Fruit fly (Drosophila melanogaster) whole organism, embryonic: ENCODE results near the gene CG31960.
A peak's percentile ranks its signal among the peaks of the same experiment; 100 is the strongest.

ENCODE experiments used
- BtbVII ChIP-seq: fragments of 200-800 bp; sonication (Bioruptor generic); optimal IDR thresholded peaks from 3 replicates; lab custom pipeline; 2017; ENCODE audit warnings: missing biosample characterization, mild to moderate bottlenecking, missing genetic modification characterization
- CG13894 ChIP-seq: fragments of 200-800 bp; sonication (Bioruptor generic); optimal IDR thresholded peaks from 3 replicates; lab custom pipeline; 2018; ENCODE audit warnings: missing biosample characterization, mild to moderate bottlenecking, missing genetic modification characterization, moderate library complexity
- CG15601 ChIP-seq: fragments of 200-800 bp; sonication (Bioruptor generic); optimal IDR thresholded peaks from 3 replicates; lab custom pipeline; 2019; ENCODE audit warnings: missing biosample characterization, mild to moderate bottlenecking, missing genetic modification characterization, moderate library complexity
- CG16863 ChIP-seq: fragments of 200-800 bp; sonication (Bioruptor generic); optimal IDR thresholded peaks from 3 replicates; lab custom pipeline; 2016; ENCODE audit warnings: missing biosample characterization, missing genetic modification characterization
- CG17912 ChIP-seq: fragments of 200-800 bp; sonication (Bioruptor generic); optimal IDR thresholded peaks from 2 replicates; lab custom pipeline; 2018; ENCODE audit warnings: missing biosample characterization, mild to moderate bottlenecking, missing genetic modification characterization
- CG18011 ChIP-seq: fragments of 200-800 bp; sonication (Bioruptor generic); optimal IDR thresholded peaks from 2 replicates; lab custom pipeline; 2017; ENCODE audit warnings: missing biosample characterization, missing genetic modification characterization, mild to moderate bottlenecking, moderate library complexity, missing genotype
- CG1832 ChIP-seq: fragments of 200-800 bp; sonication (Bioruptor generic); optimal IDR thresholded peaks from 2 replicates; lab custom pipeline; 2017; ENCODE audit warnings: missing biosample characterization, mild to moderate bottlenecking, missing genetic modification characterization, inconsistent platforms
- CG18476 ChIP-seq: fragments of 200-800 bp; sonication (Bioruptor generic); optimal IDR thresholded peaks from 2 replicates; lab custom pipeline; 2016; ENCODE audit warnings: missing biosample characterization, mild to moderate bottlenecking, missing genetic modification characterization
- CG18619 ChIP-seq: fragments of 200-800 bp; sonication (Bioruptor generic); optimal IDR thresholded peaks from 3 replicates; lab custom pipeline; 2017; ENCODE audit warnings: missing biosample characterization, mild to moderate bottlenecking, missing genetic modification characterization
- CG2889 ChIP-seq: fragments of 200-800 bp; sonication (Bioruptor generic); IDR thresholded peaks from 3 replicates; pipeline ENCODE4 v1.3.6; 2022; ENCODE audit warnings: missing biosample characterization, missing genetic modification characterization
- CG30020 ChIP-seq: fragments of 200-800 bp; optimal IDR thresholded peaks from 2 replicates; lab custom pipeline; 2019; ENCODE audit warnings: missing biosample characterization, mild to moderate bottlenecking, missing genetic modification characterization, moderate library complexity
- CG42726 ChIP-seq: fragments of 200-800 bp; sonication (Bioruptor generic); IDR thresholded peaks from 2 replicates; pipeline ENCODE4 v1.3.6; 2022; ENCODE audit warnings: missing biosample characterization, missing genetic modification characterization; ENCODE audit not compliant: partially characterized antibody
- CG4424 ChIP-seq: fragments of 200-800 bp; sonication (Bioruptor generic); optimal IDR thresholded peaks from 3 replicates; lab custom pipeline; 2016; ENCODE audit warnings: missing biosample characterization, missing genetic modification characterization
- CG5245 ChIP-seq: fragments of 200-800 bp; sonication (Bioruptor generic); optimal IDR thresholded peaks from 3 replicates; lab custom pipeline; 2016; ENCODE audit warnings: missing biosample characterization, missing genetic modification characterization
- CG7963 ChIP-seq: fragments of 200-800 bp; sonication (Bioruptor generic); IDR thresholded peaks from 3 replicates; pipeline ENCODE4 v1.3.6; 2022; ENCODE audit warnings: missing biosample characterization, missing genetic modification characterization; ENCODE audit not compliant: partially characterized antibody
- CG8388 ChIP-seq: fragments of 200-800 bp; sonication (Bioruptor generic); optimal IDR thresholded peaks from 2 replicates; lab custom pipeline; 2019; ENCODE audit warnings: missing biosample characterization, mild to moderate bottlenecking, missing genetic modification characterization, moderate library complexity
- CG8944 ChIP-seq: fragments of 200-800 bp; sonication (Bioruptor generic); optimal IDR thresholded peaks from 3 replicates; lab custom pipeline; 2016; ENCODE audit warnings: missing biosample characterization, missing genetic modification characterization
- CG9215 ChIP-seq: fragments of 200-800 bp; sonication (Bioruptor generic); IDR thresholded peaks from 2 replicates; pipeline ENCODE4 v1.3.6; 2022; ENCODE audit warnings: missing biosample characterization, missing genetic modification characterization
- CTCF ChIP-seq: fragments of 200-800 bp; sonication (Bioruptor generic); optimal IDR thresholded peaks from 2 replicates; lab custom pipeline; 2017; ENCODE audit warnings: missing biosample characterization, mild to moderate bottlenecking, missing genetic modification characterization, moderate library complexity
- CoRest ChIP-seq: fragments of 200-800 bp; sonication (Bioruptor generic); optimal IDR thresholded peaks from 3 replicates; lab custom pipeline; 2018; ENCODE audit warnings: missing biosample characterization, mild to moderate bottlenecking, missing genetic modification characterization, moderate library complexity
- Dip3 ChIP-seq: fragments of 200-800 bp; sonication (Bioruptor generic); optimal IDR thresholded peaks from 3 replicates; lab custom pipeline; 2016; ENCODE audit warnings: missing biosample characterization, missing genetic modification characterization
- Doc3 ChIP-seq: fragments of 200-800 bp; sonication (Bioruptor generic); IDR thresholded peaks from 3 replicates; pipeline ENCODE4 v1.3.6; 2022; ENCODE audit warnings: missing biosample characterization, missing genetic modification characterization; ENCODE audit not compliant: partially characterized antibody
- ERR ChIP-seq: fragments of 200-800 bp; sonication (Bioruptor generic); optimal IDR thresholded peaks from 2 replicates; lab custom pipeline; 2016; ENCODE audit warnings: missing biosample characterization, missing genetic modification characterization
- Ets97D ChIP-seq: fragments of 200-800 bp; sonication (Bioruptor generic); optimal IDR thresholded peaks from 3 replicates; lab custom pipeline; 2016; ENCODE audit warnings: missing biosample characterization, missing genetic modification characterization
- HHEX ChIP-seq: fragments of 200-800 bp; sonication (Bioruptor generic); optimal IDR thresholded peaks from 3 replicates; lab custom pipeline; 2017; ENCODE audit warnings: missing biosample characterization, mild to moderate bottlenecking, missing genetic modification characterization, missing genetic modification reagents
- HLH54F ChIP-seq: fragments of 200-800 bp; sonication (Bioruptor generic); optimal IDR thresholded peaks from 3 replicates; lab custom pipeline; 2016; ENCODE audit warnings: missing biosample characterization, missing genetic modification characterization
- HmgD ChIP-seq: fragments of 200-800 bp; sonication (Bioruptor generic); optimal IDR thresholded peaks from 3 replicates; lab custom pipeline; 2016; ENCODE audit warnings: missing biosample characterization, missing genetic modification characterization
- HmgZ ChIP-seq: fragments of 200-800 bp; sonication (Bioruptor generic); optimal IDR thresholded peaks from 2 replicates; lab custom pipeline; 2018; ENCODE audit warnings: missing biosample characterization, mild to moderate bottlenecking, missing genetic modification characterization
- Lpt ChIP-seq: fragments of >200 bp; optimal IDR thresholded peaks from 2 replicates; lab custom pipeline; 2018; ENCODE audit warnings: missing biosample characterization, missing genetic modification characterization
- Max ChIP-seq: fragments of 200-800 bp; sonication (Bioruptor generic); optimal IDR thresholded peaks from 2 replicates; lab custom pipeline; 2016; ENCODE audit warnings: missing biosample characterization, mild to moderate bottlenecking, missing genetic modification characterization
- Myb ChIP-seq: fragments of 200-800 bp; sonication (Bioruptor generic); optimal IDR thresholded peaks from 2 replicates; lab custom pipeline; 2016; ENCODE audit warnings: missing biosample characterization, missing genetic modification characterization
- NC2α ChIP-seq: fragments of 200-800 bp; sonication (Bioruptor generic); optimal IDR thresholded peaks from 2 replicates; lab custom pipeline; 2016; ENCODE audit warnings: missing biosample characterization, missing genetic modification characterization
- PHDP ChIP-seq: fragments of 200-800 bp; sonication (Bioruptor generic); optimal IDR thresholded peaks from 3 replicates; lab custom pipeline; 2018; ENCODE audit warnings: missing biosample characterization, mild to moderate bottlenecking, missing genetic modification characterization, moderate library complexity
- Ptx1 ChIP-seq: fragments of 200-800 bp; sonication (Bioruptor generic); IDR thresholded peaks from 2 replicates; pipeline ENCODE4 v1.3.6; 2022; ENCODE audit warnings: missing biosample characterization, missing genetic modification characterization
- Ravus ChIP-seq: fragments of 200-800 bp; sonication (Bioruptor generic); IDR thresholded peaks from 2 replicates; pipeline ENCODE4 v1.3.6; 2022; ENCODE audit warnings: missing biosample characterization, missing genetic modification characterization
- Sox100B ChIP-seq: fragments of 200-800 bp; sonication (Bioruptor generic); optimal IDR thresholded peaks from 3 replicates; lab custom pipeline; 2018; ENCODE audit warnings: missing biosample characterization, mild to moderate bottlenecking, missing genetic modification characterization
- br ChIP-seq: fragments of >200 bp; optimal IDR thresholded peaks from 2 replicates; lab custom pipeline; 2017
- crp ChIP-seq, 2 experiments: fragments of 200-800 bp; sonication (Bioruptor generic); optimal IDR thresholded peaks; 2 replicates in 1 of 2; 3 replicates in 1 of 2; lab custom pipeline; 2017; ENCODE audit warnings: missing biosample characterization in 2 of 2, missing genetic modification characterization in 2 of 2, mild to moderate bottlenecking in 1 of 2, moderate library complexity in 1 of 2
- dysf ChIP-seq: fragments of 200-800 bp; sonication (Bioruptor generic); IDR thresholded peaks from 3 replicates; pipeline ENCODE4 v1.3.6; 2022; ENCODE audit warnings: missing biosample characterization, missing genetic modification characterization
- inv ChIP-seq: fragments of 200-800 bp; sonication (Bioruptor generic); IDR thresholded peaks from 2 replicates; pipeline ENCODE4 v1.3.6; 2022; ENCODE audit warnings: missing biosample characterization, missing genetic modification characterization; ENCODE audit not compliant: partially characterized antibody
- ken ChIP-seq: fragments of 200-800 bp; sonication (Bioruptor generic); IDR thresholded peaks from 3 replicates; pipeline ENCODE4 v1.3.6; 2022; ENCODE audit warnings: missing biosample characterization, missing genetic modification characterization
- nom ChIP-seq: fragments of 200-800 bp; sonication (Bioruptor generic); optimal IDR thresholded peaks from 2 replicates; lab custom pipeline; 2017; ENCODE audit warnings: missing biosample characterization, missing genetic modification characterization, mild to moderate bottlenecking, moderate library complexity, missing genetic modification reagents
- pita ChIP-seq: fragments of 200-800 bp; sonication (Bioruptor generic); optimal IDR thresholded peaks from 2 replicates; lab custom pipeline; 2017; ENCODE audit warnings: missing biosample characterization, mild to moderate bottlenecking, missing genetic modification characterization
- psq ChIP-seq: fragments of 200-800 bp; sonication (Bioruptor generic); optimal IDR thresholded peaks from 2 replicates; lab custom pipeline; 2017; ENCODE audit warnings: missing biosample characterization, missing genetic modification characterization
- pum ChIP-seq: fragments of 200-800 bp; sonication (Bioruptor generic); optimal IDR thresholded peaks from 2 replicates; lab custom pipeline; 2016; ENCODE audit warnings: missing biosample characterization, missing genetic modification characterization
- ranshi ChIP-seq: fragments of 200-800 bp; sonication (Bioruptor generic); IDR thresholded peaks from 2 replicates; pipeline ENCODE4 v1.3.6; 2022; ENCODE audit warnings: missing biosample characterization, missing genetic modification characterization
- row ChIP-seq: fragments of 200-800 bp; sonication (Bioruptor generic); IDR thresholded peaks from 3 replicates; pipeline ENCODE4 v1.3.6; 2022; ENCODE audit warnings: missing biosample characterization, missing genetic modification characterization
- sima ChIP-seq: fragments of 200-800 bp; sonication (Bioruptor generic); optimal IDR thresholded peaks from 2 replicates; lab custom pipeline; 2016; ENCODE audit warnings: missing biosample characterization, missing genetic modification characterization
- slbo ChIP-seq: fragments of 200-800 bp; sonication (Bioruptor generic); IDR thresholded peaks from 2 replicates; pipeline ENCODE4 v1.3.6; 2022; ENCODE audit warnings: missing biosample characterization, missing genetic modification characterization
- tx ChIP-seq: fragments of 200-800 bp; sonication (Bioruptor generic); optimal IDR thresholded peaks from 2 replicates; lab custom pipeline; 2016; ENCODE audit warnings: missing biosample characterization, missing genetic modification characterization
- vvl ChIP-seq: fragments of 200-800 bp; sonication (Bioruptor generic); IDR thresholded peaks from 2 replicates; pipeline ENCODE4 v1.3.6; 2022; ENCODE audit warnings: missing biosample characterization, missing genetic modification characterization

Gene CG31960

dm6 chr2L:3781132-3781877 lies 3.4 kb upstream of the CG31960 start (continued):
- TF ChIP-seq CG18011 (GFP tag; lab: Kevin White, UChicago): no peak
- TF ChIP-seq pum (GFP tag; lab: Kevin White, UChicago): no peak
- TF ChIP-seq Ets97D (GFP tag; lab: Kevin White, UChicago): no peak
- no peak for TF ChIP-seq CTCF (GFP tag; lab: Kevin White, UChicago)
- TF ChIP-seq nom: peak; percentile 56
- TF ChIP-seq CG30020 (tag; lab: Kevin White, UChicago): no peak
- no peak for TF ChIP-seq HLH54F
- TF ChIP-seq CG9215 (GFP tag; lab: Robert Waterston, UW): no peak
- TF ChIP-seq br: no peak
- TF ChIP-seq BtbVII: no peak
- no peak for TF ChIP-seq CG8388 (GFP tag; lab: Kevin White, UChicago)
- no peak for TF ChIP-seq Max
- no peak for TF ChIP-seq CG42726 (GFP tag; lab: Robert Waterston, UW)
- no peak for TF ChIP-seq CG8944
- no peak for TF ChIP-seq inv (GFP tag; lab: Robert Waterston, UW)
- no peak for TF ChIP-seq pita (GFP tag; lab: Kevin White, UChicago)
- TF ChIP-seq CG4424: no peak
- TF ChIP-seq Doc3 (GFP tag; lab: Robert Waterston, UW): no peak
- no peak for TF ChIP-seq crp (GFP tag; optimal IDR thresholded peaks at IDR 0.05; lab: Kevin White, UChicago)
- no peak for TF ChIP-seq ken (GFP tag; lab: Robert Waterston, UW)
- no peak for TF ChIP-seq CoRest (tag; lab: Kevin White, UChicago)
- no peak for TF ChIP-seq Ravus (GFP tag; lab: Robert Waterston, UW)
- TF ChIP-seq Ptx1 (GFP tag; lab: Robert Waterston, UW): peak; percentile 65
- TF ChIP-seq HHEX (GFP tag; lab: Kevin White, UChicago): no peak
- TF ChIP-seq CG17912 (GFP tag; lab: Kevin White, UChicago): no peak
- peak; percentile 62 for TF ChIP-seq row (GFP tag; lab: Robert Waterston, UW)
- no peak for TF ChIP-seq CG18476
- no peak for TF ChIP-seq CG5245 (GFP tag; lab: Kevin White, UChicago)
- no peak for TF ChIP-seq sima (GFP tag; lab: Kevin White, UChicago)
- TF ChIP-seq dysf (GFP tag; lab: Robert Waterston, UW): peak; percentile 45; the same call in 2 of the 3 replicates
- TF ChIP-seq HmgZ: no peak
- peak; percentile 16 for TF ChIP-seq CG15601 (tag; lab: Kevin White, UChicago)
- no peak for TF ChIP-seq Myb (GFP tag; lab: Kevin White, UChicago)
- no peak for TF ChIP-seq CG2889 (GFP tag; lab: Robert Waterston, UW)
- no peak for TF ChIP-seq CG16863 (GFP tag; lab: Kevin White, UChicago)
- no peak for TF ChIP-seq CG7963
- peak; percentile 45 for TF ChIP-seq PHDP (tag; lab: Kevin White, UChicago)
- no peak for TF ChIP-seq NC2α
- no peak for TF ChIP-seq CG13894 (tag; lab: Kevin White, UChicago)
- no peak for TF ChIP-seq Lpt (GFP tag; lab: Kevin White, UChicago)
- no peak for TF ChIP-seq CG18619 (GFP tag; lab: Kevin White, UChicago)
- no peak for TF ChIP-seq slbo
- TF ChIP-seq ranshi (GFP tag; lab: Robert Waterston, UW): no peak
- TF ChIP-seq Sox100B (GFP tag; lab: Kevin White, UChicago): no peak
- TF ChIP-seq HmgD (GFP tag; lab: Kevin White, UChicago): no peak
- TF ChIP-seq vvl (GFP tag; lab: Robert Waterston, UW): 0 out of 2 replicates have a peak, but pooled peaks have one; percentile 19
- no peak for TF ChIP-seq Dip3 (GFP tag; lab: Kevin White, UChicago)
- no peak for TF ChIP-seq ERR (GFP tag; lab: Kevin White, UChicago)
- no peak for TF ChIP-seq psq (GFP tag; lab: Kevin White, UChicago)
- no peak for TF ChIP-seq CG1832
- no peak for TF ChIP-seq tx
